Worm (Caenorhabditis elegans): ENCODE measurements around the gene parn-1.

- TF ChIP-seq W03F9.2 (tag; optimal IDR thresholded peaks at IDR 0.05) = no peak
- TF ChIP-seq him-1 (tag; optimal IDR thresholded peaks at IDR 0.05) = no peak
These were observed 24.7 kb upstream of the parn-1 start, which contains the start of gene R11D1.7 for ce11 chrV:12719713-12720112.
